Worm (Caenorhabditis elegans): ENCODE measurements around the gene Y116A8C.25.

ce11 chrIV:17058036-17058435 is 20.5 kb downstream of the Y116A8C.25 start, which contains the start of gene Y116A8C.44:
- no peak for TF ChIP-seq aly-2 (tag; optimal IDR thresholded peaks at IDR 0.05)
- no peak for TF ChIP-seq unc-62 (GFP tag; optimal IDR thresholded peaks at IDR 0.05)
- TF ChIP-seq snpc-4 (tag; optimal IDR thresholded peaks at IDR 0.05): no peak
- TF ChIP-seq nhr-77 (tag; optimal IDR thresholded peaks at IDR 0.05): no peak
- TF ChIP-seq lin-15B (tag; optimal IDR thresholded peaks at IDR 0.05): no peak

Measured in whole organism, L3 larva.